Fruit fly (Drosophila melanogaster) S2 (cell line): ENCODE measurements around the gene CHKov2.

Source experiments
- CG8478 ChIP-seq: fragments of >200 bp; optimal IDR thresholded peaks from 2 replicates; lab custom pipeline; 2018
- CTCF ChIP-seq, 2 experiments: fragments of >200 bp; optimal IDR thresholded peaks; 2 replicates each; lab custom pipeline; 2018

- TF ChIP-seq CTCF (optimal IDR thresholded peaks at IDR 0.05; lab: Kevin White, UChicago) (no peak), CG8478 (no peak)
Measured at dm6 chr3R:25300575-25300974, 30.4 kb downstream of the CHKov2 start, which contains the start of gene CG13659.
